Fruit fly (Drosophila melanogaster) whole organism, wandering third instar larva: ENCODE results near the gene CG17380.

Experiments used
- CG32264 ChIP-seq: fragments of 200-800 bp; sonication (Bioruptor generic); optimal IDR thresholded peaks from 2 replicates; lab custom pipeline; 2016; ENCODE audit warnings: missing biosample characterization, missing genetic modification characterization
- CG9705 ChIP-seq: fragments of 200-800 bp; sonication (Bioruptor generic); optimal IDR thresholded peaks from 2 replicates; lab custom pipeline; 2018; ENCODE audit warnings: missing biosample characterization, mild to moderate bottlenecking, missing genetic modification characterization
- CrebA ChIP-seq: fragments of 200-800 bp; sonication (Bioruptor generic); optimal IDR thresholded peaks from 2 replicates; lab custom pipeline; 2016; ENCODE audit warnings: missing biosample characterization, mild to moderate bottlenecking, missing genetic modification characterization, borderline replicate concordance
- Dfd ChIP-seq: fragments of >200 bp; optimal IDR thresholded peaks from 2 replicates; lab custom pipeline; 2017; ENCODE audit warnings: missing biosample characterization, missing genetic modification characterization
- Dif ChIP-seq: fragments of 200-275, 200-300 bp; sonication (Bioruptor generic); optimal IDR thresholded peaks from 2 replicates; lab custom pipeline; 2018; ENCODE audit warnings: missing biosample characterization, missing genetic modification characterization; ENCODE audit not compliant: partially characterized antibody
- GATAd ChIP-seq: sonication (Bioruptor generic); optimal IDR thresholded peaks from 2 replicates; lab custom pipeline; 2016; ENCODE audit warnings: missing biosample characterization, missing genetic modification characterization
- HLH106 ChIP-seq: fragments of 200-800 bp; optimal IDR thresholded peaks from 3 replicates; lab custom pipeline; 2019; ENCODE audit warnings: missing biosample characterization, mild to moderate bottlenecking, missing genetic modification characterization, moderate library complexity
- Hnf4 ChIP-seq: fragments of 200-800 bp; sonication (Bioruptor generic); optimal IDR thresholded peaks from 2 replicates; lab custom pipeline; 2016; ENCODE audit warnings: missing biosample characterization, mild to moderate bottlenecking, missing genetic modification characterization
- Hr83 ChIP-seq: fragments of 200-300 bp; sonication (Bioruptor generic); optimal IDR thresholded peaks from 2 replicates; lab custom pipeline; 2016; ENCODE audit warnings: missing biosample characterization, mild to moderate bottlenecking, missing genetic modification characterization, moderate library complexity; ENCODE audit not compliant: poor library complexity, severe bottlenecking
- Jra ChIP-seq: sonication (Bioruptor generic); optimal IDR thresholded peaks from 2 replicates; lab custom pipeline; 2016; ENCODE audit warnings: missing biosample characterization, missing genetic modification characterization
- Mio ChIP-seq: sonication (Bioruptor generic); optimal IDR thresholded peaks from 2 replicates; lab custom pipeline; 2016; ENCODE audit warnings: missing biosample characterization, missing genetic modification characterization
- Myc ChIP-seq: fragments of >200 bp; optimal IDR thresholded peaks from 2 replicates; lab custom pipeline; 2017
- N ChIP-seq: fragments of >200 bp; optimal IDR thresholded peaks from 2 replicates; lab custom pipeline; 2018; ENCODE audit warnings: missing biosample characterization, missing external identifiers, missing genetic modification characterization
- OdsH ChIP-seq: fragments of 200-800 bp; sonication (Bioruptor generic); optimal IDR thresholded peaks from 2 replicates; lab custom pipeline; 2016; ENCODE audit warnings: missing biosample characterization, mild to moderate bottlenecking, missing genetic modification characterization
- Rel ChIP-seq, 2 experiments: fragments of 200-800 bp; sonication (Bioruptor generic) in 1 of 2; optimal IDR thresholded peaks; 2 replicates in 1 of 2; 3 replicates in 1 of 2; lab custom pipeline; 2016 to 2019; ENCODE audit warnings: mild to moderate bottlenecking in 2 of 2, missing biosample characterization in 2 of 2, missing genetic modification characterization in 2 of 2, moderate library complexity in 1 of 2
- Vsx2 ChIP-seq: fragments of 200-300, 225-300 bp; sonication (Bioruptor generic); optimal IDR thresholded peaks from 2 replicates; lab custom pipeline; 2018; ENCODE audit warnings: missing biosample characterization, missing genetic modification characterization; ENCODE audit not compliant: partially characterized antibody
- brk ChIP-seq: fragments of 200-800 bp; sonication (Bioruptor generic); optimal IDR thresholded peaks from 2 replicates; lab custom pipeline; 2016; ENCODE audit warnings: missing biosample characterization, mild to moderate bottlenecking, missing genetic modification characterization
- dl ChIP-seq, 2 experiments: fragments of 175-275, 200-275 bp in 1 of 2; fragments of 200-275 bp in 1 of 2; sonication (Bioruptor generic); optimal IDR thresholded peaks; lab custom pipeline; 2018; ENCODE audit warnings: mild to moderate bottlenecking in 2 of 2, missing biosample characterization in 2 of 2, missing genetic modification characterization in 2 of 2, moderate library complexity in 2 of 2; ENCODE audit not compliant: partially characterized antibody in 2 of 2, insufficient read depth in 1 of 2
- dmrt93B ChIP-seq: fragments of 200-800 bp; sonication (Bioruptor generic); optimal IDR thresholded peaks from 2 replicates; lab custom pipeline; 2018; ENCODE audit warnings: missing biosample characterization, mild to moderate bottlenecking, missing genetic modification characterization
- dsf ChIP-seq: sonication (Bioruptor generic); optimal IDR thresholded peaks from 2 replicates; lab custom pipeline; 2016; ENCODE audit warnings: missing biosample characterization, missing genetic modification characterization, borderline replicate concordance
- ey ChIP-seq: fragments of 200-800 bp; sonication (Bioruptor generic); optimal IDR thresholded peaks from 2 replicates; lab custom pipeline; 2016; ENCODE audit warnings: missing biosample characterization, missing genetic modification characterization
- fru ChIP-seq: fragments of 200-800 bp; sonication (Bioruptor generic); optimal IDR thresholded peaks from 3 replicates; lab custom pipeline; 2016; ENCODE audit warnings: missing biosample characterization, mild to moderate bottlenecking, missing genetic modification characterization
- h ChIP-seq: fragments of 200-800 bp; sonication (Bioruptor generic); optimal IDR thresholded peaks from 3 replicates; lab custom pipeline; 2016; ENCODE audit warnings: missing biosample characterization, mild to moderate bottlenecking, missing genetic modification characterization
- jim ChIP-seq: fragments of 175-275, 200-325 bp; sonication (Bioruptor generic); optimal IDR thresholded peaks from 2 replicates; lab custom pipeline; 2016; ENCODE audit warnings: missing biosample characterization, mild to moderate bottlenecking, missing genetic modification characterization
- lola ChIP-seq: fragments of >200 bp; optimal IDR thresholded peaks from 2 replicates; lab custom pipeline; 2017; ENCODE audit warnings: missing biosample characterization, missing genetic modification characterization
- pan ChIP-seq: fragments of >200 bp; optimal IDR thresholded peaks from 2 replicates; lab custom pipeline; 2017
- psq ChIP-seq: fragments of 200-800 bp; sonication (Bioruptor generic); optimal IDR thresholded peaks from 3 replicates; lab custom pipeline; 2017; ENCODE audit warnings: missing biosample characterization, mild to moderate bottlenecking, missing genetic modification characterization, moderate library complexity
- rgr ChIP-seq: fragments of 200-800 bp; sonication (Bioruptor generic); optimal IDR thresholded peaks from 3 replicates; lab custom pipeline; 2016; ENCODE audit warnings: missing biosample characterization, mild to moderate bottlenecking, missing genetic modification characterization
- sage ChIP-seq: fragments of 200-800 bp; sonication (Bioruptor generic); optimal IDR thresholded peaks from 2 replicates; lab custom pipeline; 2016; ENCODE audit warnings: missing biosample characterization, mild to moderate bottlenecking, missing genetic modification characterization
- sv ChIP-seq: fragments of 200-800 bp; sonication (Bioruptor generic); optimal IDR thresholded peaks from 3 replicates; lab custom pipeline; 2016; ENCODE audit warnings: missing biosample characterization, missing genetic modification characterization
- tai ChIP-seq: sonication (Bioruptor generic); optimal IDR thresholded peaks from 2 replicates; lab custom pipeline; 2016; ENCODE audit warnings: missing biosample characterization, missing genetic modification characterization
- woc ChIP-seq: sonication (Bioruptor generic); optimal IDR thresholded peaks from 2 replicates; lab custom pipeline; 2016; ENCODE audit warnings: missing biosample characterization, mild to moderate bottlenecking, missing genetic modification characterization

CG17380 gene

DNA sequence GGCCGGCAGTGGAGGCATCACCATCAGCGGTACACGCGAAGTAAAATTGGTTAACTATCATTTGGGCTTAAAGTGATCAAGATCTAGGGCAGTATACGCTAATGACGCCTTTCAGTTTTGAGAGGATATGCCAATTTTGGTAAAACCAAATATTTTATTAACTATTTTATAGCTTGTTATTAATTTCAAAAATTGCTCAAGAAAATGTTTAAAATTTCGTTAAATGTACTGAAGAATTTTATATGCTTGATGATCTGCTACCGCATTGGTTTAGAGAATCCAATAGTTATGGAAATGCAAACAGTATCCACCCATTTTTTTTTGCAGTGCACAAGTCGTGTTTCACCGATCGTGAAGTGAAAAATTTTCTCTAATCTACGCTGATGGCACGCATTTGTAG, 4.4 kb upstream of the CG17380 start:
- TF ChIP-seq rgr (GFP tag; lab: Kevin White, UChicago), result no peak
- no peak for TF ChIP-seq Dfd (GFP tag; lab: Kevin White, UChicago)
- TF ChIP-seq Hr83, result no peak
- TF ChIP-seq GATAd (GFP tag; lab: Kevin White, UChicago), result no peak
- TF ChIP-seq Vsx2 (GFP tag; lab: Kevin White, UChicago), result no peak
- no peak for TF ChIP-seq CrebA (GFP tag; lab: Kevin White, UChicago)
- TF ChIP-seq lola (GFP tag; lab: Kevin White, UChicago), result no peak
- no peak for TF ChIP-seq dl (GFP tag; optimal IDR thresholded peaks at IDR 0.05; lab: Kevin White, UChicago; ENCODE audit: insufficient read depth in 1 of 2, partially characterized antibody in 2 of 2)
- TF ChIP-seq fru (GFP tag; lab: Kevin White, UChicago), result no peak
- no peak for TF ChIP-seq brk (GFP tag; lab: Kevin White, UChicago)
- no peak for TF ChIP-seq Mio (GFP tag; lab: Kevin White, UChicago)
- no peak for TF ChIP-seq dmrt93B (GFP tag; lab: Kevin White, UChicago)
- TF ChIP-seq tai, result no peak
- no peak for TF ChIP-seq CG32264
- TF ChIP-seq HLH106 (tag; lab: Kevin White, UChicago), result no peak

DNA sequence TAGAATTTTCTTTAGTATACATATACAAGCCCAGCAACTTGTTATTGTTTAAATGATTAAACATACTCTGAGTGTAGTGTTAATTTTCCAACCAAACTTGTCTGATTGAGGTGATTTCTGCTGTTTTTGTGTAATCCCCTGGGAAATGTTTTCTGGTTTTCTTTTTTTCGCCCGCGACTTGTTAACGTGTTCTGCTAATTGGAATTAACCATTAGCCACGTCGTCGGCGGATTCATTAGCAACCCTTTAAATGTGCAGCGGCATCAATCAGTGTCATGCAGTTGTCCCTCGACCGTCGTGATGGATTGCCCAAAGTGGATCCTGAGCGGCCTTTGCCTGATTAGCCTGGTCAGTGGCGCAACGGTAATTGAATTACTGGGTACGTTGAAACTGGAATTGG, 1.7 kb upstream of the CG17380 start, which contains the start of gene Ir94e:
Gene Ir94e (plus strand): TSS at position 301 of the 400 bp plus-strand sequence.
- no peak for TF ChIP-seq pan (lab: Kevin White, UChicago)
- TF ChIP-seq dmrt93B (GFP tag; lab: Kevin White, UChicago), result no peak
- no peak for TF ChIP-seq brk (GFP tag; lab: Kevin White, UChicago)
- TF ChIP-seq rgr (GFP tag; lab: Kevin White, UChicago), result no peak
- no peak for TF ChIP-seq CG32264
- no peak for TF ChIP-seq Mio (GFP tag; lab: Kevin White, UChicago)
- no peak for TF ChIP-seq dsf (GFP tag; lab: Kevin White, UChicago)
- no peak for TF ChIP-seq jim (GFP tag; lab: Kevin White, UChicago)
- no peak for TF ChIP-seq psq (GFP tag; lab: Kevin White, UChicago)
- TF ChIP-seq Rel (GFP tag; optimal IDR thresholded peaks at IDR 0.05; lab: Kevin White, UChicago), result no peak
- TF ChIP-seq Rel (tag; optimal IDR thresholded peaks at IDR 0.05; lab: Kevin White, UChicago), result no peak
- TF ChIP-seq CrebA (GFP tag; lab: Kevin White, UChicago), result no peak
- TF ChIP-seq Dfd (GFP tag; lab: Kevin White, UChicago), result no peak
- TF ChIP-seq Hnf4 (GFP tag; lab: Kevin White, UChicago), result no peak
- TF ChIP-seq sage (GFP tag; lab: Kevin White, UChicago), result no peak
- no peak for TF ChIP-seq woc (GFP tag; lab: Kevin White, UChicago)
- TF ChIP-seq Vsx2 (GFP tag; lab: Kevin White, UChicago), result no peak

dm6 chr3R:23402508-23402907, 1.0 kb downstream of the CG17380 start, which contains the start of gene Ir94d:
Gene Ir94d, plus strand, starts transcription at chr3R:23402808.
- TF ChIP-seq woc (GFP tag; lab: Kevin White, UChicago) (no peak), Vsx2 (GFP tag; lab: Kevin White, UChicago) (no peak), CG9705 (no peak), Dif (GFP tag; lab: Kevin White, UChicago) (no peak), HLH106 (tag; lab: Kevin White, UChicago) (no peak), rgr (GFP tag; lab: Kevin White, UChicago) (no peak), Dfd (GFP tag; lab: Kevin White, UChicago) (no peak), GATAd (GFP tag; lab: Kevin White, UChicago) (no peak), psq (GFP tag; lab: Kevin White, UChicago) (no peak), ey (GFP tag; lab: Kevin White, UChicago) (no peak), h (GFP tag; lab: Kevin White, UChicago) (no peak), N (GFP tag; lab: Kevin White, UChicago) (no peak), tai (no peak), sage (GFP tag; lab: Kevin White, UChicago) (no peak), Rel (GFP tag; optimal IDR thresholded peaks at IDR 0.05; lab: Kevin White, UChicago) (no peak), Rel (tag; optimal IDR thresholded peaks at IDR 0.05; lab: Kevin White, UChicago) (no peak), Jra (no peak), lola (GFP tag; lab: Kevin White, UChicago) (no peak)

DNA sequence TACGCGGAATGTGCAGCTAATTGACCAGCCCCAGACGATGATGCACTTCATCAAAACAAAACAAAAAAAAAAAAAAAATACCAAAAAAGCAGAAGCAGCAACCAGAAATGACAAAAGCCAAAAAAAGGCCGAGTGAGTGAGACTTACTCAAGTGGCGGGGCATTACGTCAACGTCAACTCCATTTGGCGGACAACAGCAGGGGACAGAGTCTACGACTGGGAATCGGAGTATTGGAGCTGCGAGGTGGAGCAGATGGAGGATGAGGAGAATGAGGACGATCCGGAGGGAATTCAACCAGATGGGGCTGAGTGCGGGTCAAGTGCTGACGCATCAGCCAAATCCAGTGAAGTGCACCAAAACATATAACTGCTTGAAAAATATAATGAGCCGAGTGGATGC, 2.0 kb downstream of the CG17380 start:
- no peak for TF ChIP-seq jim (GFP tag; lab: Kevin White, UChicago)
- TF ChIP-seq HLH106 (tag; lab: Kevin White, UChicago), result no peak
- no peak for TF ChIP-seq Hr83
- no peak for TF ChIP-seq OdsH
- no peak for TF ChIP-seq Dfd (GFP tag; lab: Kevin White, UChicago)
- no peak for TF ChIP-seq Vsx2 (GFP tag; lab: Kevin White, UChicago)
- TF ChIP-seq woc (GFP tag; lab: Kevin White, UChicago), result no peak
- TF ChIP-seq CG9705, result no peak
- TF ChIP-seq GATAd (GFP tag; lab: Kevin White, UChicago), result no peak
- TF ChIP-seq Myc, result no peak
- no peak for TF ChIP-seq sv (GFP tag; lab: Kevin White, UChicago)
